Fruit fly (Drosophila melanogaster): ENCODE data around the gene ninaA.

dm6 chr2L:827516-828362 is 49.4 kb upstream of the ninaA start:
- no peak for TF ChIP-seq Dll (optimal IDR thresholded peaks at IDR 0.05)
- TF ChIP-seq usp (GFP tag; optimal IDR thresholded peaks at IDR 0.05): no peak
- TF ChIP-seq psq (optimal IDR thresholded peaks at IDR 0.05): no peak
- no peak for TF ChIP-seq pan (optimal IDR thresholded peaks at IDR 0.05)
- no peak for TF ChIP-seq EcR (GFP tag; optimal IDR thresholded peaks at IDR 0.05)
